Fruit fly (Drosophila melanogaster): ENCODE results near the gene Hcs.
A peak's percentile ranks its signal among the peaks of the same experiment; 100 is the strongest.

Hcs gene

dm6 chr3R:5517002-5517875 is 42.5 kb downstream of the Hcs start, which contains the start of gene Itpr (continued):
- TF ChIP-seq gem (tag; optimal IDR thresholded peaks at IDR 0.05) (no peak), sna (GFP tag; IDR thresholded peaks at IDR 0.05; ENCODE audit: partially characterized antibody) (peak; percentile 55), kni (GFP tag; optimal IDR thresholded peaks at IDR 0.05) (peak; percentile 59), inv (GFP tag; IDR thresholded peaks at IDR 0.05; ENCODE audit: partially characterized antibody) (peak; percentile 36; the same call in 1 of the 2 replicates), nerfin-1 (tag; optimal IDR thresholded peaks at IDR 0.05) (no peak), Ssrp (tag; optimal IDR thresholded peaks at IDR 0.05) (no peak), CG6272 (GFP tag; IDR thresholded peaks at IDR 0.05) (0 out of 2 replicates have a peak, but pooled peaks have one; percentile 18), Dfd (GFP tag; optimal IDR thresholded peaks at IDR 0.05) (peak in 1 of 2 experiments; percentile 3), Abd-B (GFP tag; optimal IDR thresholded peaks at IDR 0.05) (no peak), YL-1 (GFP tag; optimal IDR thresholded peaks at IDR 0.05) (peak; percentile 33), amos (GFP tag; IDR thresholded peaks at IDR 0.05; ENCODE audit: partially characterized antibody) (peak; percentile 50; the same call in 1 of the 2 replicates), CG13775 (GFP tag; optimal IDR thresholded peaks at IDR 0.05) (no peak), cg (GFP tag; optimal IDR thresholded peaks at IDR 0.05) (peak; percentile 57), CG17912 (GFP tag; optimal IDR thresholded peaks at IDR 0.05) (no peak), CG15479 (GFP tag; optimal IDR thresholded peaks at IDR 0.05) (peak; percentile 18), CG12744 (GFP tag; optimal IDR thresholded peaks at IDR 0.05) (no peak), unpg (GFP tag; optimal IDR thresholded peaks at IDR 0.05) (no peak), Eip74EF (GFP tag; optimal IDR thresholded peaks at IDR 0.05) (peak in 1 of 2 experiments; percentile 55), CG2875 (GFP tag; optimal IDR thresholded peaks at IDR 0.05) (peak; percentile 25), HLHmδ (GFP tag; optimal IDR thresholded peaks at IDR 0.05) (peak; percentile 55), CG16813 (GFP tag; IDR thresholded peaks at IDR 0.05; ENCODE audit: partially characterized antibody) (0 out of 3 replicates have a peak, but pooled peaks have one; percentile 12), CG7839 (tag; optimal IDR thresholded peaks at IDR 0.05) (no peak), CG10654 (GFP tag; optimal IDR thresholded peaks at IDR 0.05) (no peak), Hr51 (GFP tag; optimal IDR thresholded peaks at IDR 0.05) (no peak), yki (optimal IDR thresholded peaks at IDR 0.05) (no peak), Doc3 (GFP tag; IDR thresholded peaks at IDR 0.05; ENCODE audit: partially characterized antibody) (no peak), Nf-YA (GFP tag; IDR thresholded peaks at IDR 0.05) (no peak), CG7786 (GFP tag; optimal IDR thresholded peaks at IDR 0.05) (no peak), chif (GFP tag; optimal IDR thresholded peaks at IDR 0.05) (no peak), CG18764 (GFP tag; optimal IDR thresholded peaks at IDR 0.05) (no peak), Sin3A (optimal IDR thresholded peaks at IDR 0.05) (peak; percentile 44), tx (GFP tag; optimal IDR thresholded peaks at IDR 0.05) (no peak), CG5953 (GFP tag; IDR thresholded peaks at IDR 0.05) (0 out of 2 replicates have a peak, but pooled peaks have one; percentile 11), Mes4 (GFP tag; optimal IDR thresholded peaks at IDR 0.05) (no peak), scrt (GFP tag; optimal IDR thresholded peaks at IDR 0.05) (peak; percentile 2), prd (optimal IDR thresholded peaks at IDR 0.05) (no peak), prd (GFP tag; IDR thresholded peaks at IDR 0.05) (peak; percentile 13; the same call in 1 of the 3 replicates), Bgb (GFP tag; IDR thresholded peaks at IDR 0.05; ENCODE audit: partially characterized antibody) (peak; percentile 53; the same call in 1 of the 2 replicates), psq (GFP tag; optimal IDR thresholded peaks at IDR 0.05) (no peak), z (GFP tag; IDR thresholded peaks at IDR 0.05) (no peak), dysf (GFP tag; IDR thresholded peaks at IDR 0.05) (0 out of 3 replicates have a peak, but pooled peaks have one; percentile 18), pan (optimal IDR thresholded peaks at IDR 0.05) (no peak), pan (GFP tag; optimal IDR thresholded peaks at IDR 0.05 in 1 of 2, IDR thresholded peaks at IDR 0.05 in 1 of 2) (peak in 1 of 2 experiments; percentile 6), CG17568 (GFP tag; optimal IDR thresholded peaks at IDR 0.05) (no peak), wdn (GFP tag; IDR thresholded peaks at IDR 0.05) (no peak), fd96Cb (tag; optimal IDR thresholded peaks at IDR 0.05) (no peak), klu (GFP tag; IDR thresholded peaks at IDR 0.05) (peak; percentile 15; the same call in 1 of the 2 replicates), CG34224 (GFP tag; IDR thresholded peaks at IDR 0.05; ENCODE audit: partially characterized antibody) (no peak)

Measured in whole organism, embryonic.